Fruit fly (Drosophila melanogaster) whole organism, embryonic: ENCODE data around the gene Sec10.

Experiments used
- Abd-B ChIP-seq: fragments of 200-800 bp; sonication (Bioruptor generic); optimal IDR thresholded peaks from 2 replicates; lab custom pipeline; 2018; ENCODE audit warnings: missing biosample characterization, mild to moderate bottlenecking, missing genetic modification characterization, moderate library complexity
- Atf6 ChIP-seq: fragments of 200-800 bp; sonication (Bioruptor generic); IDR thresholded peaks from 2 replicates; pipeline ENCODE4 v1.3.6; 2022; ENCODE audit warnings: missing biosample characterization, missing genetic modification characterization
- Awh ChIP-seq: fragments of 200-800 bp; sonication (Bioruptor generic); IDR thresholded peaks from 2 replicates; pipeline ENCODE4, ENCODE4 v1.3.6; 2022; ENCODE audit warnings: missing biosample characterization, missing genetic modification characterization
- CG10267 ChIP-seq: fragments of 200-800 bp; sonication (Bioruptor generic); optimal IDR thresholded peaks from 2 replicates; lab custom pipeline; 2018; ENCODE audit warnings: missing biosample characterization, mild to moderate bottlenecking, missing genetic modification characterization, moderate library complexity
- CG10543 ChIP-seq: fragments of 200-800 bp; sonication (Bioruptor generic); optimal IDR thresholded peaks from 3 replicates; lab custom pipeline; 2017; ENCODE audit warnings: missing biosample characterization, mild to moderate bottlenecking, missing genetic modification characterization, moderate library complexity
- CG12071 ChIP-seq: fragments of 200-800 bp; sonication (Bioruptor generic); optimal IDR thresholded peaks from 3 replicates; lab custom pipeline; 2018; ENCODE audit warnings: missing biosample characterization, mild to moderate bottlenecking, missing genetic modification characterization
- CG12219 ChIP-seq: fragments of 200-800 bp; sonication (Bioruptor generic); optimal IDR thresholded peaks from 3 replicates; lab custom pipeline; 2018; ENCODE audit warnings: missing biosample characterization, mild to moderate bottlenecking, missing genetic modification characterization
- CG1233 ChIP-seq: fragments of 200-800 bp; sonication (Bioruptor generic); optimal IDR thresholded peaks from 4 replicates; lab custom pipeline; 2018; ENCODE audit warnings: missing biosample characterization, mild to moderate bottlenecking, missing genetic modification characterization
- CG13296 ChIP-seq: fragments of 200-800 bp; sonication (Bioruptor generic); optimal IDR thresholded peaks from 3 replicates; lab custom pipeline; 2018; ENCODE audit warnings: missing biosample characterization, mild to moderate bottlenecking, missing genetic modification characterization
- CG13624 ChIP-seq: fragments of 200-800 bp; sonication (Bioruptor generic); optimal IDR thresholded peaks from 2 replicates; lab custom pipeline; 2016; ENCODE audit warnings: missing biosample characterization, missing genetic modification characterization
- CG15269 ChIP-seq: fragments of 200-800 bp; sonication (Bioruptor generic); optimal IDR thresholded peaks from 2 replicates; lab custom pipeline; 2018; ENCODE audit warnings: missing biosample characterization, mild to moderate bottlenecking, missing genetic modification characterization, moderate library complexity
- CG1603 ChIP-seq: fragments of 200-800 bp; sonication (Bioruptor generic); optimal IDR thresholded peaks from 2 replicates; lab custom pipeline; 2019; ENCODE audit warnings: missing biosample characterization, mild to moderate bottlenecking, missing genetic modification characterization, moderate library complexity
- CG17359 ChIP-seq: fragments of 200-800 bp; sonication (Bioruptor generic); optimal IDR thresholded peaks from 3 replicates; lab custom pipeline; 2018; ENCODE audit warnings: missing biosample characterization, mild to moderate bottlenecking, missing genetic modification characterization, moderate library complexity
- CG18262 ChIP-seq: fragments of 200-800 bp; optimal IDR thresholded peaks from 3 replicates; lab custom pipeline; 2019; ENCODE audit warnings: missing biosample characterization, mild to moderate bottlenecking, missing genetic modification characterization, moderate library complexity
- CG1832 ChIP-seq: fragments of 200-800 bp; sonication (Bioruptor generic); optimal IDR thresholded peaks from 2 replicates; lab custom pipeline; 2017; ENCODE audit warnings: missing biosample characterization, mild to moderate bottlenecking, missing genetic modification characterization, inconsistent platforms
- CG2116 ChIP-seq: fragments of 200-800 bp; sonication (Bioruptor generic); optimal IDR thresholded peaks from 3 replicates; lab custom pipeline; 2018; ENCODE audit warnings: missing biosample characterization, mild to moderate bottlenecking, missing genetic modification characterization
- CG2120 ChIP-seq: fragments of 200-800 bp; sonication (Bioruptor generic); optimal IDR thresholded peaks from 3 replicates; lab custom pipeline; 2016; ENCODE audit warnings: missing biosample characterization, missing genetic modification characterization
- CG2678 ChIP-seq: fragments of 200-800 bp; sonication (Bioruptor generic); optimal IDR thresholded peaks from 3 replicates; lab custom pipeline; 2019; ENCODE audit warnings: missing biosample characterization, mild to moderate bottlenecking, missing genetic modification characterization, moderate library complexity
- CG4328 ChIP-seq: fragments of 200-800 bp; sonication (Bioruptor generic); optimal IDR thresholded peaks from 3 replicates; lab custom pipeline; 2017; ENCODE audit warnings: missing biosample characterization, missing genetic modification reagents, missing genetic modification characterization
- CG7963 ChIP-seq: fragments of 200-800 bp; sonication (Bioruptor generic); IDR thresholded peaks from 3 replicates; pipeline ENCODE4 v1.3.6; 2022; ENCODE audit warnings: missing biosample characterization, missing genetic modification characterization; ENCODE audit not compliant: partially characterized antibody
- CG8290 ChIP-seq, 3 experiments: fragments of 200-800 bp; sonication (Bioruptor generic); optimal IDR thresholded peaks; 2 replicates each; lab custom pipeline; 2016 to 2019; ENCODE audit warnings: missing biosample characterization in 3 of 3, missing genetic modification characterization in 3 of 3, mild to moderate bottlenecking in 2 of 3, moderate library complexity in 1 of 3
- CG8924 ChIP-seq: fragments of 200-800 bp; optimal IDR thresholded peaks from 3 replicates; lab custom pipeline; 2019; ENCODE audit warnings: missing biosample characterization, mild to moderate bottlenecking, missing genetic modification characterization, moderate library complexity
- Deaf1 ChIP-seq: fragments of 200-800 bp; optimal IDR thresholded peaks from 3 replicates; lab custom pipeline; 2019; ENCODE audit warnings: missing biosample characterization, mild to moderate bottlenecking, missing genetic modification characterization, moderate library complexity
- Ets97D ChIP-seq: fragments of 200-800 bp; sonication (Bioruptor generic); optimal IDR thresholded peaks from 3 replicates; lab custom pipeline; 2016; ENCODE audit warnings: missing biosample characterization, missing genetic modification characterization
- Fer3 ChIP-seq: fragments of 200-800 bp; sonication (Bioruptor generic); optimal IDR thresholded peaks from 2 replicates; lab custom pipeline; 2018; ENCODE audit warnings: missing biosample characterization, mild to moderate bottlenecking, missing genetic modification characterization, moderate library complexity
- HmgD ChIP-seq: fragments of 200-800 bp; sonication (Bioruptor generic); optimal IDR thresholded peaks from 3 replicates; lab custom pipeline; 2016; ENCODE audit warnings: missing biosample characterization, missing genetic modification characterization
- Hmr ChIP-seq: fragments of 200-800 bp; sonication (Bioruptor generic); optimal IDR thresholded peaks from 3 replicates; lab custom pipeline; 2017; ENCODE audit warnings: mild to moderate bottlenecking, missing biosample characterization, missing genetic modification reagents, missing genetic modification characterization
- Med ChIP-seq: fragments of 200-800 bp; sonication (Bioruptor generic); peaks from one replicate; lab custom pipeline; 2016; ENCODE audit warnings: missing biosample characterization, missing genetic modification characterization, mild to moderate bottlenecking, inconsistent platforms, moderate library complexity
- NC2β ChIP-seq: fragments of 200-800 bp; sonication (Bioruptor generic); optimal IDR thresholded peaks from 2 replicates; lab custom pipeline; 2016; ENCODE audit warnings: missing biosample characterization, missing genetic modification characterization
- Rfx ChIP-seq: fragments of 200-800 bp; sonication (Bioruptor generic); IDR thresholded peaks from 2 replicates; pipeline ENCODE4 v1.3.6; 2022; ENCODE audit warnings: missing biosample characterization, missing genetic modification characterization
- YL-1 ChIP-seq: fragments of 200-800 bp; sonication (Bioruptor generic); optimal IDR thresholded peaks from 3 replicates; lab custom pipeline; 2017; ENCODE audit warnings: missing biosample characterization, mild to moderate bottlenecking, missing genetic modification characterization
- abd-A ChIP-seq: fragments of 200-800 bp; sonication (Bioruptor generic); optimal IDR thresholded peaks from 3 replicates; lab custom pipeline; 2019; ENCODE audit warnings: missing biosample characterization, mild to moderate bottlenecking, missing genetic modification characterization, moderate library complexity
- ash1 ChIP-seq: fragments of 200-800 bp; sonication (Bioruptor generic); optimal IDR thresholded peaks from 2 replicates; lab custom pipeline; 2018; ENCODE audit warnings: missing biosample characterization, mild to moderate bottlenecking, missing genetic modification characterization
- ato ChIP-seq: fragments of 200-800 bp; sonication (Bioruptor generic); IDR thresholded peaks from 2 replicates; pipeline ENCODE4 v1.3.6; 2022; ENCODE audit warnings: missing biosample characterization, missing genetic modification characterization; ENCODE audit not compliant: partially characterized antibody
- cad ChIP-seq: fragments of >200 bp; optimal IDR thresholded peaks from 2 replicates; lab custom pipeline; 2017; ENCODE audit warnings: missing biosample characterization, missing genetic modification characterization
- emc ChIP-seq: fragments of 200-800 bp; sonication (Bioruptor generic); optimal IDR thresholded peaks from 2 replicates; lab custom pipeline; 2016; ENCODE audit warnings: missing biosample characterization, missing genetic modification characterization
- grau ChIP-seq: fragments of 200-800 bp; optimal IDR thresholded peaks from 3 replicates; lab custom pipeline; 2019; ENCODE audit warnings: missing biosample characterization, mild to moderate bottlenecking, missing genetic modification characterization, moderate library complexity
- gro ChIP-seq: fragments of 200-800 bp; sonication (Bioruptor generic); optimal IDR thresholded peaks from 2 replicates; lab custom pipeline; 2016; ENCODE audit warnings: missing biosample characterization, missing genetic modification characterization
- lab ChIP-seq: fragments of 200-800 bp; sonication (Bioruptor generic); optimal IDR thresholded peaks from 3 replicates; lab custom pipeline; 2017; ENCODE audit warnings: missing biosample characterization, missing genetic modification characterization, mild to moderate bottlenecking, moderate library complexity, missing genetic modification reagents
- nau ChIP-seq: fragments of 200-800 bp; sonication (Bioruptor generic); optimal IDR thresholded peaks from 3 replicates; lab custom pipeline; 2017; ENCODE audit warnings: missing biosample characterization, mild to moderate bottlenecking, missing genetic modification characterization, missing genetic modification reagents
- pan ChIP-seq, 4 experiments: fragments of >200 bp in 3 of 4; fragments of 200-800 bp in 1 of 4; sonication (Bioruptor generic) in 1 of 4; optimal IDR thresholded peaks in 3 of 4; IDR thresholded peaks in 1 of 4; 2 replicates each; pipeline versions ENCODE4 v1.3.6 to Lab custom; 2017 to 2022; ENCODE audit warnings: missing biosample characterization in 2 of 4, missing genetic modification characterization in 2 of 4, mixed read lengths in 1 of 4
- pzg ChIP-seq: fragments of 200-800 bp; sonication (Bioruptor generic); optimal IDR thresholded peaks from 3 replicates; lab custom pipeline; 2018; ENCODE audit warnings: missing biosample characterization, mild to moderate bottlenecking, missing genetic modification characterization, moderate library complexity
- run ChIP-seq: fragments of 200-800 bp; sonication (Bioruptor generic); optimal IDR thresholded peaks from 3 replicates; lab custom pipeline; 2018; ENCODE audit warnings: missing biosample characterization, mild to moderate bottlenecking, missing genetic modification characterization
- sqz ChIP-seq: fragments of 200-800 bp; sonication (Bioruptor generic); optimal IDR thresholded peaks from 3 replicates; lab custom pipeline; 2018; ENCODE audit warnings: missing biosample characterization, mild to moderate bottlenecking, missing genetic modification characterization
- stwl ChIP-seq: fragments of 200-800 bp; sonication (Bioruptor generic); optimal IDR thresholded peaks from 3 replicates; lab custom pipeline; 2018; ENCODE audit warnings: missing biosample characterization, mild to moderate bottlenecking, missing genetic modification characterization, moderate library complexity
- tap ChIP-seq: fragments of 200-800 bp; optimal IDR thresholded peaks from 3 replicates; lab custom pipeline; 2019; ENCODE audit warnings: missing biosample characterization, mild to moderate bottlenecking, missing genetic modification characterization, moderate library complexity
- vfl ChIP-seq: fragments of 200-800 bp; sonication (Bioruptor generic); optimal IDR thresholded peaks from 2 replicates; lab custom pipeline; 2016; ENCODE audit warnings: missing biosample characterization, missing genetic modification characterization
- zfh2 ChIP-seq: fragments of 200-800 bp; sonication (Bioruptor generic); optimal IDR thresholded peaks from 2 replicates; lab custom pipeline; 2016; ENCODE audit warnings: missing biosample characterization, missing genetic modification characterization

The Sec10 gene

DNA sequence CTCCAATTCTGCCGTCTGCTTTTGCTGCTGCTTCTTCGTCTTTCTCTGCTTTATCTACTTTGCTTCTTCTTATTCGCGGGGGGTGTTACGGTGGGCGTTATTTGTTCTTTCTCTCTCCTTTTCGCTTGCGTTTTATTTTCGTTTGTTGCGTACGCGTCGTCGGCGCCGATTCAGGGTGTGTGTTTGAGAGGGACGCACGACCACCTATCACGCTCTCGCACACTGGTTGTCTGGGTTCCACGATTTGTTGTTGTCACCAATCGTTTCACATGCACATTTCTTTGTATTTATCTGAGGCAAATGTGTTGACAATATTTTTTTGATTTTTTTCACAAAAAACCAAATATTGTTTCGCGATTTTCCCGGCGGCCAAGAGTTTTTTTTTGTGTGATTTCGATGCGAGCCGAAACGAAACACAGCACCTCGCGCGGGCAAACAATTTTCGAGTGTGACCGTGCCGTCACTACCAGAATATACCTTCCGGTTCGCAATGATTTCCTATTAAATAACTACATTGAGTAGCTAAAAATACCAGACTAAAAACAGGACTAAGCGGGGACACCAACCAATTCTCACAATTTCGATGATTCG is 29.2 kb upstream of the Sec10 start, which contains the start of gene Syx1A (continued):
- TF ChIP-seq lab (GFP tag; lab: Kevin White, UChicago) (peak; percentile 65), CG13624 (peak; percentile 32), Deaf1 (tag; lab: Kevin White, UChicago) (peak; percentile 67), CG8924 (tag; lab: Kevin White, UChicago) (peak; percentile 35), CG2120 (GFP tag; lab: Kevin White, UChicago) (peak; percentile 22), CG1233 (GFP tag; lab: Kevin White, UChicago) (peak; percentile 11), vfl (GFP tag; lab: Kevin White, UChicago) (peak; percentile 9), abd-A (tag; lab: Kevin White, UChicago) (peak; percentile 25), CG8290 (GFP tag; optimal IDR thresholded peaks at IDR 0.05; lab: Kevin White, UChicago) (peak; percentile 3), CG8290 (tag; optimal IDR thresholded peaks at IDR 0.05; lab: Kevin White, UChicago) (peak in 1 of 2 experiments; percentile 75), CG18262 (tag; lab: Kevin White, UChicago) (peak; percentile 26), CG10543 (GFP tag; lab: Kevin White, UChicago) (peak; percentile 68), CG12071 (peak; percentile 22), pzg (GFP tag; lab: Kevin White, UChicago) (peak; percentile 92), Abd-B (GFP tag; lab: Kevin White, UChicago) (no peak), CG15269 (tag; lab: Kevin White, UChicago) (peak; percentile 33), Awh (GFP tag; lab: Robert Waterston, UW) (no peak), Atf6 (no peak), sqz (peak; percentile 72), CG1603 (peak; percentile 75), nau (peak; percentile 42), gro (GFP tag; lab: Kevin White, UChicago) (peak; percentile 16), NC2β (GFP tag; lab: Kevin White, UChicago) (peak; percentile 13), Ets97D (GFP tag; lab: Kevin White, UChicago) (peak; percentile 74), Rfx (GFP tag; lab: Robert Waterston, UW) (no peak), CG12219 (GFP tag; lab: Kevin White, UChicago) (peak; percentile 10), grau (tag; lab: Kevin White, UChicago) (peak; percentile 18), CG7963 (GFP tag; lab: Robert Waterston, UW) (no peak), Med (GFP tag; lab: Kevin White, UChicago) (peak; percentile 82), tap (peak; percentile 32), CG2116 (GFP tag; lab: Kevin White, UChicago) (peak; percentile 5), run (tag; lab: Kevin White, UChicago) (peak; percentile 5), CG10267 (tag; lab: Kevin White, UChicago) (peak; percentile 23), YL-1 (GFP tag; lab: Kevin White, UChicago) (peak; percentile 27), emc (GFP tag; lab: Kevin White, UChicago) (no peak), CG1832 (peak; percentile 85), stwl (tag; lab: Kevin White, UChicago) (peak; percentile 44), CG17359 (tag; lab: Kevin White, UChicago) (peak; percentile 4), pan (optimal IDR thresholded peaks at IDR 0.05; lab: Kevin White, UChicago) (no peak), pan (GFP tag; optimal IDR thresholded peaks at IDR 0.05 in 1 of 2, IDR thresholded peaks at IDR 0.05 in 1 of 2) (no peak), ato (GFP tag; lab: Robert Waterston, UW) (no peak), zfh2 (no peak), ash1 (no peak), Hmr (GFP tag; lab: Kevin White, UChicago) (peak; percentile 56), HmgD (GFP tag; lab: Kevin White, UChicago) (peak; percentile 1), CG2678 (tag; lab: Kevin White, UChicago) (peak; percentile 19), cad (GFP tag; lab: Kevin White, UChicago) (no peak), CG4328 (GFP tag; lab: Kevin White, UChicago) (peak; percentile 19), CG13296 (GFP tag; lab: Kevin White, UChicago) (peak; percentile 46), Fer3 (tag; lab: Kevin White, UChicago) (peak; percentile 15)
